Worm (Caenorhabditis elegans): Measurements from ENCODE around the gene C05G5.7.

DNA sequence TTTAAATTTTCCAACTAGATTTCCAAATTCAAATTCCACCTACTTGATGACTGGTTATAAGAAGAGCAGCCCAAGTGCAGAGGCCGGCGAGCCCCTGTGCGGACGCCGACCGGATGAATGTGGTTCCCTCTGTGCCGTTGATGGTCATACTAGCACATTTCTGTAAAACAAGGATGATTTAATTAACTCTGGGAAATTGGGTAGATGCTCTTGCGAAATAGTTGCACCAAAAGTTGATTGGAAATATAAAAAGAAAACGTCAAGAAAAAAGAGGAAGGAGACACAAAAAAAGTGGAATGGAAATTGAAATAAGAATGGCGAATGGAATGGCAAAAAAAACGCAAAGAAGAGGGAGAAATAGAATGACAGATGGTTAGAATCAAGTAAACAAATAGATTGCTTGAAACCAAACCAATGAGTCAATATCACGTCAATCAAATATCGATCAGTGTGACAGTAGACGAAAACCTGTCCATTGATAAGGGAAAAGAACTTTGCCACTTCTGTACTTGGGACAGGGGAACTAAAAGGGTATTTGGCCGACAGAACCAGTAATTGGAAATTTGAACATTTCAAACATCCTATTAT is 36.8 kb downstream of the C05G5.7 start, which contains the start of gene tmem-184:
- TF ChIP-seq ceh-48 (tag; optimal IDR thresholded peaks at IDR 0.05) (no peak), zip-5 (tag; optimal IDR thresholded peaks at IDR 0.05) (no peak), unc-86 (tag; optimal IDR thresholded peaks at IDR 0.05) (no peak), ama-1 (optimal IDR thresholded peaks at IDR 0.05) (no peak), pha-4 (tag; optimal IDR thresholded peaks at IDR 0.05) (no peak)

Measured in whole organism, late embryonic.